Worm (Caenorhabditis elegans) whole organism, L1 larva: ENCODE data around the gene srh-95.

Source experiments
- elt-2 ChIP-seq: sonication (generic microtip); optimal IDR thresholded peaks from 2 replicates; lab custom pipeline; 2016; ENCODE audit warnings: missing genetic modification characterization, mild to moderate bottlenecking, inconsistent platforms, missing compliant biosample characterization, missing genetic modification reagents
- nhr-12 ChIP-seq: sonication (generic microtip); optimal IDR thresholded peaks from 2 replicates; lab custom pipeline; 2017; ENCODE audit warnings: missing biosample characterization, missing genetic modification characterization
- pax-3 ChIP-seq: fragments of 200-800 bp; sonication (Bioruptor generic); optimal IDR thresholded peaks from 2 replicates; lab custom pipeline; 2018; ENCODE audit warnings: mild to moderate bottlenecking, missing genetic modification characterization, moderate library complexity, missing compliant biosample characterization
- snu-23 ChIP-seq: sonication (generic microtip); optimal IDR thresholded peaks from 2 replicates; lab custom pipeline; 2016; ENCODE audit warnings: missing genetic modification characterization, missing compliant biosample characterization
- unc-62 ChIP-seq: fragments of 150-350 bp; optimal IDR thresholded peaks from 2 replicates; lab custom pipeline; 2014; ENCODE audit warnings: missing biosample characterization, missing genetic modification reagents, missing genetic modification characterization

- TF ChIP-seq elt-2 (no peak), pax-3 (tag; lab: Kevin White, UChicago) (no peak), nhr-12 (tag; lab: Kevin White, UChicago) (no peak), unc-62 (GFP tag; lab: Kevin White, UChicago) (no peak), snu-23 (GFP tag; lab: Kevin White, UChicago) (no peak)
Observed at ce11 chrV:16297070-16297469, 50.4 kb downstream of the srh-95 start, which contains the start of gene srbc-83.
